Worm (Caenorhabditis elegans) whole organism, L1 larva: Measurements from ENCODE around the gene nhr-129.

ENCODE experiments used
- C04F5.9 ChIP-seq: sonication (generic microtip); optimal IDR thresholded peaks from 2 replicates; lab custom pipeline; 2016; ENCODE audit warnings: missing genetic modification characterization, missing compliant biosample characterization
- C16A3.4 ChIP-seq: fragments of 150-350 bp; optimal IDR thresholded peaks from 2 replicates; lab custom pipeline; 2014; ENCODE audit warnings: missing biosample characterization, missing genetic modification characterization
- Y116A8C.19 ChIP-seq: sonication (generic microtip); optimal IDR thresholded peaks from 2 replicates; lab custom pipeline; 2016; ENCODE audit warnings: missing compliant biosample characterization, missing genetic modification characterization, borderline replicate concordance
- aha-1 ChIP-seq: fragments of 150-350 bp; optimal IDR thresholded peaks from 2 replicates; lab custom pipeline; 2014; ENCODE audit warnings: missing biosample characterization, missing genetic modification characterization
- alr-1 ChIP-seq: fragments of 200-800 bp; sonication (Bioruptor generic); optimal IDR thresholded peaks from 2 replicates; lab custom pipeline; 2018; ENCODE audit warnings: borderline replicate concordance, mild to moderate bottlenecking, missing genetic modification characterization, missing compliant biosample characterization
- ama-1 ChIP-seq: fragments of 150-350 bp; optimal IDR thresholded peaks from 2 replicates; lab custom pipeline; 2014
- blmp-1 ChIP-seq: fragments of 150-350 bp; optimal IDR thresholded peaks from 2 replicates; lab custom pipeline; 2014; ENCODE audit warnings: missing biosample characterization, missing genetic modification characterization
- ceh-82 ChIP-seq, 3 experiments: fragments of 150-350 bp in 1 of 3; sonication (generic microtip) in 2 of 3; optimal IDR thresholded peaks; 2 replicates each; lab custom pipeline; 2014 to 2017; ENCODE audit warnings: missing biosample characterization in 3 of 3, missing genetic modification characterization in 3 of 3
- ceh-88 ChIP-seq: fragments of 200-800 bp; sonication (Bioruptor generic); IDR thresholded peaks from 2 replicates; pipeline ENCODE4 v1.3.6; 2022; ENCODE audit warnings: missing genetic modification characterization, missing compliant biosample characterization
- ceh-90 ChIP-seq: sonication (generic microtip); optimal IDR thresholded peaks from 2 replicates; lab custom pipeline; 2016; ENCODE audit warnings: missing genetic modification characterization, missing compliant biosample characterization
- dpl-1 ChIP-seq, 3 experiments: fragments of 150-350 bp in 2 of 3; sonication (generic microtip) in 1 of 3; optimal IDR thresholded peaks; 2 replicates each; lab custom pipeline; 2014 to 2017; ENCODE audit warnings: missing biosample characterization in 3 of 3, missing genetic modification characterization in 3 of 3, missing genetic modification reagents in 3 of 3
- dsc-1 ChIP-seq: sonication (generic microtip); optimal IDR thresholded peaks from 2 replicates; lab custom pipeline; 2016; ENCODE audit warnings: mild to moderate bottlenecking, missing genetic modification characterization, missing compliant biosample characterization
- efl-1 ChIP-seq, 4 experiments: fragments of 150-350 bp; optimal IDR thresholded peaks in 3 of 4; peaks in 1 of 4; 1 replicate in 1 of 4; 2 replicates in 3 of 4; lab custom pipeline; 2014; ENCODE audit warnings: missing biosample characterization in 2 of 4, missing genetic modification characterization in 2 of 4, missing genetic modification reagents in 2 of 4
- efl-3 ChIP-seq: fragments of 200-800 bp; sonication (Bioruptor generic); optimal IDR thresholded peaks from 2 replicates; lab custom pipeline; 2018; ENCODE audit warnings: mild to moderate bottlenecking, missing genetic modification characterization, missing compliant biosample characterization
- egl-13 ChIP-seq: sonication (generic microtip); optimal IDR thresholded peaks from 2 replicates; lab custom pipeline; 2016; ENCODE audit warnings: missing genotype, missing genetic modification reagents, missing genetic modification characterization, missing compliant biosample characterization
- egl-27 ChIP-seq, 2 experiments: fragments of 150-350 bp in 1 of 2; sonication (generic microtip); optimal IDR thresholded peaks; 3 replicates each; lab custom pipeline; 2017 to 2018; ENCODE audit warnings: missing biosample characterization in 2 of 2, missing genetic modification characterization in 2 of 2, missing genetic modification reagents in 2 of 2
- elt-3 ChIP-seq, 6 experiments: fragments of 150-350 bp in 1 of 6; sonication (generic microtip); optimal IDR thresholded peaks; 2 replicates each; lab custom pipeline; 2017 to 2018; ENCODE audit warnings: missing biosample characterization in 6 of 6, missing genetic modification characterization in 6 of 6, inconsistent platforms in 1 of 6
- fkh-10 ChIP-seq: sonication (generic microtip); optimal IDR thresholded peaks from 2 replicates; lab custom pipeline; 2017; ENCODE audit warnings: missing biosample characterization, missing genetic modification reagents, missing genetic modification characterization
- hlh-4 ChIP-seq: sonication (generic microtip); optimal IDR thresholded peaks from 2 replicates; lab custom pipeline; 2016; ENCODE audit warnings: mild to moderate bottlenecking, missing genetic modification characterization, missing compliant biosample characterization
- jun-1 ChIP-seq: fragments of 150-350 bp; optimal IDR thresholded peaks from 2 replicates; lab custom pipeline; 2014; ENCODE audit warnings: missing biosample characterization, missing genetic modification reagents, missing genetic modification characterization
- lin-13 ChIP-seq: fragments of 150-350 bp; optimal IDR thresholded peaks from 2 replicates; lab custom pipeline; 2014; ENCODE audit warnings: missing biosample characterization, missing genetic modification reagents, missing genetic modification characterization
- lin-14 ChIP-seq: fragments of 200-800 bp; sonication (Bioruptor generic); optimal IDR thresholded peaks from 2 replicates; lab custom pipeline; 2018; ENCODE audit warnings: mild to moderate bottlenecking, missing genetic modification characterization, moderate library complexity, missing compliant biosample characterization
- lin-35 ChIP-seq, 2 experiments: fragments of 150-350 bp; optimal IDR thresholded peaks; 2 replicates each; lab custom pipeline; 2014; ENCODE audit warnings: missing biosample characterization in 2 of 2, missing genetic modification characterization in 2 of 2, missing genetic modification reagents in 2 of 2
- lin-39 ChIP-seq: fragments of 150-350 bp; optimal IDR thresholded peaks from 2 replicates; lab custom pipeline; 2014; ENCODE audit warnings: missing biosample characterization, missing genetic modification reagents, missing genetic modification characterization
- lsy-2 ChIP-seq, 2 experiments: fragments of 150-350 bp; optimal IDR thresholded peaks; 2 replicates each; lab custom pipeline; 2014; ENCODE audit warnings: missing biosample characterization in 2 of 2, missing genetic modification characterization in 2 of 2
- mab-9 ChIP-seq: fragments of 200-800 bp; sonication (Bioruptor generic); IDR thresholded peaks from 2 replicates; pipeline ENCODE4 v1.3.6; 2022; ENCODE audit warnings: missing genetic modification reagents, missing genetic modification characterization, missing compliant biosample characterization
- mdl-1 ChIP-seq, 2 experiments: fragments of 150-350 bp; optimal IDR thresholded peaks; 2 replicates each; lab custom pipeline; 2014 to 2017; ENCODE audit warnings: missing biosample characterization in 2 of 2, missing genetic modification characterization in 2 of 2, inconsistent platforms in 1 of 2
- mef-2 ChIP-seq: fragments of 150-350 bp; optimal IDR thresholded peaks from 2 replicates; lab custom pipeline; 2014; ENCODE audit warnings: missing biosample characterization, missing genetic modification characterization
- mep-1 ChIP-seq: fragments of 150-350 bp; optimal IDR thresholded peaks from 2 replicates; lab custom pipeline; 2014; ENCODE audit warnings: missing biosample characterization, missing genetic modification characterization
- nhr-12 ChIP-seq: sonication (generic microtip); optimal IDR thresholded peaks from 2 replicates; lab custom pipeline; 2017; ENCODE audit warnings: missing biosample characterization, missing genetic modification characterization
- nhr-20 ChIP-seq: sonication (generic microtip); optimal IDR thresholded peaks from 2 replicates; lab custom pipeline; 2016; ENCODE audit warnings: mild to moderate bottlenecking, missing genetic modification characterization, missing compliant biosample characterization
- nhr-237 ChIP-seq: fragments of 150-350 bp; optimal IDR thresholded peaks from 2 replicates; lab custom pipeline; 2014; ENCODE audit warnings: missing biosample characterization, missing genetic modification characterization
- nhr-28 ChIP-seq: fragments of 150-350 bp; optimal IDR thresholded peaks from 2 replicates; lab custom pipeline; 2014; ENCODE audit warnings: missing biosample characterization, missing genetic modification characterization
- nhr-47 ChIP-seq: sonication (generic microtip); optimal IDR thresholded peaks from 2 replicates; lab custom pipeline; 2016; ENCODE audit warnings: mild to moderate bottlenecking, missing genetic modification characterization, moderate library complexity, missing compliant biosample characterization
- nhr-71 ChIP-seq: sonication (generic microtip); optimal IDR thresholded peaks from 2 replicates; lab custom pipeline; 2016; ENCODE audit warnings: mild to moderate bottlenecking, missing genetic modification characterization, moderate library complexity, missing compliant biosample characterization
- nhr-77 ChIP-seq: fragments of 150-350 bp; optimal IDR thresholded peaks from 2 replicates; lab custom pipeline; 2014; ENCODE audit warnings: missing biosample characterization, missing genetic modification characterization
- nhr-84 ChIP-seq: sonication (generic microtip); optimal IDR thresholded peaks from 2 replicates; lab custom pipeline; 2017; ENCODE audit warnings: missing biosample characterization, missing genetic modification characterization
- nhr-85 ChIP-seq: sonication (generic microtip); peaks from one replicate; lab custom pipeline; 2016; ENCODE audit warnings: missing genetic modification characterization, inconsistent platforms, missing compliant biosample characterization
- nhr-90 ChIP-seq: sonication (generic microtip); optimal IDR thresholded peaks from 2 replicates; lab custom pipeline; 2016; ENCODE audit warnings: mild to moderate bottlenecking, missing genetic modification characterization, missing compliant biosample characterization; ENCODE audit not compliant: poor library complexity
- pqm-1 ChIP-seq: sonication (generic microtip); optimal IDR thresholded peaks from 3 replicates; lab custom pipeline; 2017; ENCODE audit warnings: missing biosample characterization, missing genetic modification characterization
- rnt-1 ChIP-seq: sonication (generic microtip); optimal IDR thresholded peaks from 2 replicates; lab custom pipeline; 2016; ENCODE audit warnings: mild to moderate bottlenecking, missing genetic modification characterization, moderate library complexity, missing compliant biosample characterization
- skn-1 ChIP-seq: fragments of 150-350 bp; optimal IDR thresholded peaks from 2 replicates; lab custom pipeline; 2014; ENCODE audit warnings: missing biosample characterization, missing genetic modification characterization
- snu-23 ChIP-seq: sonication (generic microtip); optimal IDR thresholded peaks from 2 replicates; lab custom pipeline; 2016; ENCODE audit warnings: missing genetic modification characterization, missing compliant biosample characterization
- sptf-1 ChIP-seq: fragments of 150-350 bp; optimal IDR thresholded peaks from 2 replicates; lab custom pipeline; 2014; ENCODE audit warnings: missing biosample characterization, missing genetic modification characterization
- sup-37 ChIP-seq: fragments of 200-800 bp; sonication (Bioruptor generic); optimal IDR thresholded peaks from 2 replicates; lab custom pipeline; 2018; ENCODE audit warnings: mild to moderate bottlenecking, missing genetic modification characterization, missing compliant biosample characterization
- unc-30 ChIP-seq: sonication (generic microtip); optimal IDR thresholded peaks from 2 replicates; lab custom pipeline; 2017; ENCODE audit warnings: missing biosample characterization, missing genetic modification characterization
- unc-98 ChIP-seq: fragments of 200-800 bp; sonication (Bioruptor generic); IDR thresholded peaks from 2 replicates; pipeline ENCODE4 v1.3.6; 2022; ENCODE audit warnings: missing genetic modification characterization, missing compliant biosample characterization
- xbp-1 ChIP-seq: sonication (generic microtip); optimal IDR thresholded peaks from 2 replicates; lab custom pipeline; 2016; ENCODE audit warnings: missing genetic modification characterization, missing compliant biosample characterization

nhr-129 gene

DNA sequence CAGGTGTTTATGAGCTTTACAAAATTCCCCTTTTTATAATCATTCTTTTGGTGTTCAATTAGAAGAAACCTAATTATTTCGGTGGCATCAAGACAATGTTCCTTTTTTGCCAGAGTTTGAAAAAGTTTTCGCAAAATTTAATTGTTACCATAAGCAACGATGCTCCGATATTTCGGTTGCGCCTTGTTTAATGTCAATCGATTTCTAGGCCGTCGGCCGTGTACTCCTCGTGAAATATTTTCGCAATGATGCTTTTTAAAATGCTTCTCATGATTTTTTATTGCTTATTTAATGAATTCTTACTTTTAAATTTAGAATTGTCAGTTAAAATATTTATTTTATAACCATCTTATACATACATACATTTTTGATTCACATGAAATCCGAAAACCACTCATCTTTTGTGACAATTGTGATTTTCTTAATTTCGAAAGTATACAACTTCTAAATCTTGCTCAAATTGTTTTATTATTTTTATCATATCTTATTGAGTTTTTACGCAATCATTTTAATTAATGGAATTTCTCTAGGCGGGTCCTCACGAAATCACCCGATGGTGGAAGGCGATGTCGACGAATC is 17.7 kb downstream of the nhr-129 start, which contains the start of gene C50B6.3 (continued):
- TF ChIP-seq ceh-90 (tag; lab: Kevin White, UChicago) (peak; percentile 91), lin-14 (GFP tag; lab: Kevin White, UChicago) (peak; percentile 90), alr-1 (no peak), xbp-1 (tag; lab: Kevin White, UChicago) (peak; percentile 92), ama-1 (lab: Kevin White, UChicago) (no peak), mep-1 (tag; lab: Kevin White, UChicago) (peak; percentile 92), mab-9 (GFP tag; lab: Robert Waterston, UW) (peak; percentile 80), nhr-28 (tag; lab: Kevin White, UChicago) (no peak), egl-13 (peak; percentile 93)

- no peak for TF ChIP-seq mdl-1 (tag; optimal IDR thresholded peaks at IDR 0.05; lab: Kevin White, UChicago)
- peak; percentile 71 to 90 for TF ChIP-seq lin-35 (GFP tag; optimal IDR thresholded peaks at IDR 0.05; lab: Kevin White, UChicago)
- TF ChIP-seq lin-14 (GFP tag; lab: Kevin White, UChicago) = no peak
- TF ChIP-seq alr-1 = no peak
- TF ChIP-seq xbp-1 (tag; lab: Kevin White, UChicago) = no peak
- TF ChIP-seq lsy-2 (tag; optimal IDR thresholded peaks at IDR 0.05; lab: Kevin White, UChicago) = peak in 1 of 2 experiments; percentile 38
- TF ChIP-seq jun-1 (tag; lab: Kevin White, UChicago) = no peak
- peak; percentile 45 for TF ChIP-seq rnt-1 (tag; lab: Kevin White, UChicago)
- peak; percentile 5 for TF ChIP-seq blmp-1 (tag; lab: Kevin White, UChicago)
- TF ChIP-seq pqm-1 (tag; lab: Kevin White, UChicago) = no peak
- no peak for TF ChIP-seq lin-39 (tag; lab: Kevin White, UChicago)
- TF ChIP-seq unc-30 (tag; lab: Kevin White, UChicago) = no peak
- no peak for TF ChIP-seq nhr-237 (tag; lab: Kevin White, UChicago)
- TF ChIP-seq mab-9 (GFP tag; lab: Robert Waterston, UW) = no peak
- TF ChIP-seq sptf-1 (tag; lab: Kevin White, UChicago) = no peak
- TF ChIP-seq dpl-1 (GFP tag; optimal IDR thresholded peaks at IDR 0.05; lab: Kevin White, UChicago) = peak; percentile 72 to 90 (median 85)
- no peak for TF ChIP-seq aha-1 (tag; lab: Kevin White, UChicago)
- TF ChIP-seq C04F5.9 (tag; lab: Kevin White, UChicago) = no peak
- TF ChIP-seq Y116A8C.19 (tag; lab: Kevin White, UChicago) = no peak
- TF ChIP-seq C16A3.4 (tag; lab: Kevin White, UChicago) = peak; percentile 47
- TF ChIP-seq snu-23 (GFP tag; lab: Kevin White, UChicago) = peak; percentile 2
- TF ChIP-seq unc-98 (GFP tag; lab: Robert Waterston, UW) = no peak
- no peak for TF ChIP-seq skn-1 (tag; lab: Kevin White, UChicago)
- no peak for TF ChIP-seq ceh-82 (tag; optimal IDR thresholded peaks at IDR 0.05; lab: Kevin White, UChicago)
- no peak for TF ChIP-seq nhr-90 (tag; lab: Kevin White, UChicago)
- peak; percentile 81 to 88 for TF ChIP-seq efl-1 (optimal IDR thresholded peaks at IDR 0.05; lab: Kevin White, UChicago)
- peak; percentile 79 to 97 for TF ChIP-seq efl-1 (GFP tag; optimal IDR thresholded peaks at IDR 0.05 in 1 of 2; lab: Kevin White, UChicago)
- TF ChIP-seq nhr-77 = no peak
- no peak for TF ChIP-seq nhr-12
- TF ChIP-seq fkh-10 (GFP tag; lab: Kevin White, UChicago) = no peak
- no peak for TF ChIP-seq elt-3 (tag; optimal IDR thresholded peaks at IDR 0.05; lab: Kevin White, UChicago)
These were observed 18.6 kb downstream of the nhr-129 start, which contains the start of gene nasp-2 for ce11 chrV:13312210-13312676. Gene nasp-2, minus strand, starts transcription at chrV:13312260.

ce11 chrV:13309806-13310205 is 21.0 kb downstream of the nhr-129 start:
- TF ChIP-seq nhr-84 (tag; lab: Kevin White, UChicago) = no peak
- no peak for TF ChIP-seq sptf-1 (tag; lab: Kevin White, UChicago)
- no peak for TF ChIP-seq ama-1 (lab: Kevin White, UChicago)
- TF ChIP-seq nhr-20 (tag; lab: Kevin White, UChicago) = no peak
- TF ChIP-seq nhr-90 (tag; lab: Kevin White, UChicago) = no peak
- TF ChIP-seq efl-3 = no peak
- TF ChIP-seq egl-27 (tag; optimal IDR thresholded peaks at IDR 0.05; lab: Kevin White, UChicago) = no peak
- TF ChIP-seq dsc-1 (tag; lab: Kevin White, UChicago) = no peak
- TF ChIP-seq nhr-71 = no peak
- no peak for TF ChIP-seq nhr-85 (tag; lab: Kevin White, UChicago)
- no peak for TF ChIP-seq hlh-4 (tag; lab: Kevin White, UChicago)
- TF ChIP-seq mab-9 (GFP tag; lab: Robert Waterston, UW) = no peak
- TF ChIP-seq mef-2 (tag; lab: Kevin White, UChicago) = no peak
- no peak for TF ChIP-seq alr-1
- no peak for TF ChIP-seq ceh-88 (GFP tag; lab: Robert Waterston, UW)
- TF ChIP-seq nhr-47 (tag; lab: Kevin White, UChicago) = no peak
- no peak for TF ChIP-seq sup-37 (GFP tag; lab: Kevin White, UChicago)
- TF ChIP-seq lin-13 = no peak
- TF ChIP-seq, all 84 proteins: peak for 0
